Worm (Caenorhabditis elegans): ENCODE data around the gene slcr-46.2.

Gene slcr-46.2

ce11 chrV:19358039-19358438 is 31.9 kb downstream of the slcr-46.2 start:
- no peak for TF ChIP-seq ztf-4 (tag; optimal IDR thresholded peaks at IDR 0.05)
- TF ChIP-seq mdl-1 (tag; optimal IDR thresholded peaks at IDR 0.05) = no peak
- no peak for TF ChIP-seq unc-62 (GFP tag; optimal IDR thresholded peaks at IDR 0.05)
- TF ChIP-seq ceh-82 (tag; optimal IDR thresholded peaks at IDR 0.05) = no peak
- no peak for TF ChIP-seq peb-1 (tag; optimal IDR thresholded peaks at IDR 0.05)
- TF ChIP-seq dmd-4 (tag; optimal IDR thresholded peaks at IDR 0.05) = no peak
- no peak for TF ChIP-seq egl-27 (tag; optimal IDR thresholded peaks at IDR 0.05)
- TF ChIP-seq nhr-77 (tag; optimal IDR thresholded peaks at IDR 0.05) = no peak
- TF ChIP-seq ceh-16 (tag; optimal IDR thresholded peaks at IDR 0.05) = no peak
- TF ChIP-seq aly-2 (tag; optimal IDR thresholded peaks at IDR 0.05) = no peak
- no peak for TF ChIP-seq lin-11 (tag; optimal IDR thresholded peaks at IDR 0.05)
- no peak for TF ChIP-seq alr-1 (tag; optimal IDR thresholded peaks at IDR 0.05)
- TF ChIP-seq C34F6.9 (tag; optimal IDR thresholded peaks at IDR 0.05) = no peak
- no peak for TF ChIP-seq unc-55 (GFP tag; optimal IDR thresholded peaks at IDR 0.05)
- TF ChIP-seq nhr-129 (tag; optimal IDR thresholded peaks at IDR 0.05) = no peak
- no peak for TF ChIP-seq zag-1 (tag; optimal IDR thresholded peaks at IDR 0.05)
- TF ChIP-seq nhr-11 (tag; optimal IDR thresholded peaks at IDR 0.05) = no peak
- TF ChIP-seq nhr-25 (tag; optimal IDR thresholded peaks at IDR 0.05) = no peak
- TF ChIP-seq mbf-1 (tag; optimal IDR thresholded peaks at IDR 0.05) = no peak
- no peak for TF ChIP-seq skn-1 (tag; optimal IDR thresholded peaks at IDR 0.05)

ce11 chrV:19356717-19357116 is 33.2 kb downstream of the slcr-46.2 start:
- TF ChIP-seq sma-9 (GFP tag; optimal IDR thresholded peaks at IDR 0.05) (no peak), sma-9 (tag; optimal IDR thresholded peaks at IDR 0.05) (no peak), ZK546.5 (tag; optimal IDR thresholded peaks at IDR 0.05) (no peak), sma-3 (GFP tag; optimal IDR thresholded peaks at IDR 0.05) (no peak), ztf-4 (tag; optimal IDR thresholded peaks at IDR 0.05) (no peak), nhr-21 (tag; optimal IDR thresholded peaks at IDR 0.05) (no peak)

- TF ChIP-seq lin-39 (tag; optimal IDR thresholded peaks at IDR 0.05) = no peak
- TF ChIP-seq skn-1 (tag; optimal IDR thresholded peaks at IDR 0.05) = no peak
- no peak for TF ChIP-seq nhr-77 (tag; optimal IDR thresholded peaks at IDR 0.05)
- no peak for TF ChIP-seq lin-11 (tag; optimal IDR thresholded peaks at IDR 0.05)
- TF ChIP-seq ama-1 (optimal IDR thresholded peaks at IDR 0.05) = no peak
- no peak for TF ChIP-seq sma-9 (GFP tag; optimal IDR thresholded peaks at IDR 0.05)
- TF ChIP-seq sma-9 (tag; optimal IDR thresholded peaks at IDR 0.05) = no peak
- no peak for TF ChIP-seq nhr-237 (tag; optimal IDR thresholded peaks at IDR 0.05)
- TF ChIP-seq fos-1 (tag; optimal IDR thresholded peaks at IDR 0.05) = no peak
These were observed 34.7 kb downstream of the slcr-46.2 start for ce11 chrV:19355219-19355618.

ce11 chrV:19354506-19354905 is 35.4 kb downstream of the slcr-46.2 start:
- TF ChIP-seq unc-39 (tag; optimal IDR thresholded peaks at IDR 0.05) = no peak
- no peak for TF ChIP-seq ztf-4 (tag; optimal IDR thresholded peaks at IDR 0.05)
- no peak for TF ChIP-seq unc-55 (GFP tag; optimal IDR thresholded peaks at IDR 0.05)
- TF ChIP-seq R02D3.7 (tag; optimal IDR thresholded peaks at IDR 0.05) = no peak
- TF ChIP-seq ceh-82 (tag; optimal IDR thresholded peaks at IDR 0.05) = no peak
- TF ChIP-seq ztf-11 (tag; optimal IDR thresholded peaks at IDR 0.05) = no peak
- no peak for TF ChIP-seq aly-2 (tag; optimal IDR thresholded peaks at IDR 0.05)
- TF ChIP-seq lin-11 (tag; optimal IDR thresholded peaks at IDR 0.05) = no peak
- TF ChIP-seq lsy-2 (tag; optimal IDR thresholded peaks at IDR 0.05) = no peak
- no peak for TF ChIP-seq crh-2 (tag; optimal IDR thresholded peaks at IDR 0.05)
- TF ChIP-seq elt-3 (tag; optimal IDR thresholded peaks at IDR 0.05) = no peak
- no peak for TF ChIP-seq dmd-4 (tag; optimal IDR thresholded peaks at IDR 0.05)
- no peak for TF ChIP-seq nhr-237 (tag; optimal IDR thresholded peaks at IDR 0.05)
- TF ChIP-seq nhr-12 (tag; optimal IDR thresholded peaks at IDR 0.05) = no peak
- TF ChIP-seq peb-1 (tag; optimal IDR thresholded peaks at IDR 0.05) = no peak
- TF ChIP-seq ztf-1 (GFP tag; conservative IDR thresholded peaks at IDR 0.05) = no peak
- no peak for TF ChIP-seq mbf-1 (tag; optimal IDR thresholded peaks at IDR 0.05)
- TF ChIP-seq lin-13 (GFP tag; optimal IDR thresholded peaks at IDR 0.05) = no peak
- TF ChIP-seq mab-5 (tag; optimal IDR thresholded peaks at IDR 0.05) = no peak
- no peak for TF ChIP-seq nhr-129 (tag; optimal IDR thresholded peaks at IDR 0.05)
